Worm (Caenorhabditis elegans) whole organism, L3 larva: ENCODE results near the gene aqp-12.

Experiments used
- ceh-28 ChIP-seq: fragments of 150-350 bp; optimal IDR thresholded peaks from 2 replicates; lab custom pipeline; 2014; ENCODE audit warnings: missing biosample characterization, missing genetic modification reagents, missing genetic modification characterization
- ceh-82 ChIP-seq: fragments of 150-350 bp; optimal IDR thresholded peaks from 2 replicates; lab custom pipeline; 2014; ENCODE audit warnings: missing biosample characterization, missing genetic modification characterization
- fkh-10 ChIP-seq: sonication (generic microtip); optimal IDR thresholded peaks from 2 replicates; lab custom pipeline; 2017; ENCODE audit warnings: missing biosample characterization, missing genetic modification reagents, missing genetic modification characterization
- jun-1 ChIP-seq: fragments of 150-350 bp; optimal IDR thresholded peaks from 2 replicates; lab custom pipeline; 2014; ENCODE audit warnings: missing biosample characterization, missing genetic modification reagents, missing genetic modification characterization
- nhr-25 ChIP-seq: sonication (generic microtip); optimal IDR thresholded peaks from 2 replicates; lab custom pipeline; 2017; ENCODE audit warnings: missing biosample characterization, missing genetic modification characterization

Gene aqp-12

ce11 chrII:12257095-12257494 is 54.1 kb downstream of the aqp-12 start:
- TF ChIP-seq fkh-10 (GFP tag; lab: Kevin White, UChicago): no peak
- no peak for TF ChIP-seq ceh-82 (tag; lab: Kevin White, UChicago)
- TF ChIP-seq nhr-25 (tag; lab: Kevin White, UChicago): no peak
- peak; percentile 89 for TF ChIP-seq ceh-28 (tag; lab: Kevin White, UChicago)
- TF ChIP-seq jun-1 (tag; lab: Kevin White, UChicago): no peak
- TF ChIP-seq, all 47 proteins: peak for 1
